Worm (Caenorhabditis elegans): ENCODE data around the gene oac-56.

DNA sequence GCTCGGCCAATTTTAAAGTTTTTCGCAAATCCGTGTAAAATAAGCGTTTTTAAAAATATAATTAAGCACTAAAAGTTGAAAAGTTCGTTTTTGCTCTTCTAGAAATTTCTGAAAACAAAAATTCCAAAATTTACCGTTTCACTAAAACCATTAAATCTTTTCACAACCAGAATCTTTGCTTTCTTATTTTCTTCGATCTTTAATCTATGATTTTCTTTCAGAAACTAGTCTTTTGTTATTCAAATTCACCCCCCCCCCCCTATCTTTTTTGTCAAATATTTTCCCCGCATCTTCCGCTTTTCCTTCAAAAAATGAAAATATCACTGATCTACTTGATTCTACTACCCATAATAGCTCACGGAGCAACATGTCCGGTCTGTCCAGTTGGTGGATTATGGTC lies 10.9 kb downstream of the oac-56 start, which contains the start of gene Y67A10A.11:
- TF ChIP-seq lin-13 (GFP tag; optimal IDR thresholded peaks at IDR 0.05): no peak
- no peak for TF ChIP-seq nhr-28 (tag; optimal IDR thresholded peaks at IDR 0.05)
- no peak for TF ChIP-seq aly-2 (tag; optimal IDR thresholded peaks at IDR 0.05)
- no peak for TF ChIP-seq lin-15B (tag; optimal IDR thresholded peaks at IDR 0.05)
